Fruit fly (Drosophila melanogaster) whole organism, prepupa: ENCODE measurements around the gene CG15356.

ENCODE experiments used
- CG10669 ChIP-seq: fragments of 200-800 bp; sonication (Bioruptor generic); optimal IDR thresholded peaks from 3 replicates; lab custom pipeline; 2018; ENCODE audit warnings: missing biosample characterization, mild to moderate bottlenecking, missing genetic modification characterization, moderate library complexity
- CG1621 ChIP-seq: fragments of 200-800 bp; sonication (Bioruptor generic); optimal IDR thresholded peaks from 3 replicates; lab custom pipeline; 2018; ENCODE audit warnings: missing biosample characterization, mild to moderate bottlenecking, missing genetic modification characterization
- CG7368 ChIP-seq: fragments of 200-800 bp; sonication (Bioruptor generic); optimal IDR thresholded peaks from 3 replicates; lab custom pipeline; 2016; ENCODE audit warnings: missing biosample characterization, missing genetic modification characterization

DNA sequence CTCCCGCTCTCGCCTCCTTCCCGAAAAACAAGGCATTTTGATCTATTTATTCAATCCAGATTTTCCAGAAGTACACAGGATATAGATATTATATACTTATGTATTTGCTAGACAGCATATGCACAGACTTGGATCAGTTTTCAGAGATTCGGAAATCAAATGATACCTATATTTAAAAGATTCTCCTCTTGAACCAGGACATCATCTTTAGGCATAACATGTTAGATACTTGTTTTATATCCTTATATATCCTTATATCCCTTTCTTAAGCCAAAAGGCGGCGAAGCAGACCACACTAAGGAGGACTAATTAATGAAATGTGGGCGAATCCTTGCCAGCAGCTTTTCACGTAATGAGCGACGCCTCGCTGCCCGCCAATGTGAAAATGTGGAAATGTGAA is 33.9 kb downstream of the CG15356 start, which contains the start of gene CG33673:
- no peak for TF ChIP-seq CG1621 (tag; lab: Kevin White, UChicago)
- no peak for TF ChIP-seq CG7368 (GFP tag; lab: Kevin White, UChicago)
- no peak for TF ChIP-seq CG10669
